Worm (Caenorhabditis elegans): ENCODE results near the gene gkow-1.
"Not testable (repeated sequence)": the region's sequence is repeated elsewhere in the genome, so short reads cannot be mapped to it uniquely, and the experiment has no call there.

gkow-1 gene

DNA sequence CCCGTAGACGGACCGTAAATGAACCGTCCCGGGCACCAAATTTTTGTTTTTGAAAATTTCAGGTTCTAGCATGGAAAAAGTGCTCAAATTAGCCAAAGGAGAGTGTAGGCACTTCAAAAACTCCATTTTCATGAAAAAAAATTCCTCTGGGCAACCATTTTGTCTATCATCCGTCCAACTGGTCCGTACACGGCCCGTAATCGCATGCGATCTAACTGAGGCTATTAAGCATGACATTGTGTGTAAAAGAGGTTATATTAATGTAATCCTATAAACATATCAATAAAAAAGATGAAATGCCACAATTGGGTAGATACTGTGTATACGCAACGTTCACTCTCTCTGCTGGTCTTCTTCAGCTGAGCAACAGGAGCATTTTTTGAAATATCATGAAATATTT, 35.3 kb upstream of the gkow-1 start, which contains the start of gene R09E10.1:
Gene R09E10.1, minus strand, starts transcription at position 101 of the 400 bp plus-strand sequence.
- not testable (repeated sequence) for TF ChIP-seq unc-120 (tag; optimal IDR thresholded peaks at IDR 0.05; ENCODE audit: poor library complexity, severe bottlenecking); lin-13 (tag; optimal IDR thresholded peaks at IDR 0.05); ham-2 (GFP tag; optimal IDR thresholded peaks at IDR 0.05)

DNA sequence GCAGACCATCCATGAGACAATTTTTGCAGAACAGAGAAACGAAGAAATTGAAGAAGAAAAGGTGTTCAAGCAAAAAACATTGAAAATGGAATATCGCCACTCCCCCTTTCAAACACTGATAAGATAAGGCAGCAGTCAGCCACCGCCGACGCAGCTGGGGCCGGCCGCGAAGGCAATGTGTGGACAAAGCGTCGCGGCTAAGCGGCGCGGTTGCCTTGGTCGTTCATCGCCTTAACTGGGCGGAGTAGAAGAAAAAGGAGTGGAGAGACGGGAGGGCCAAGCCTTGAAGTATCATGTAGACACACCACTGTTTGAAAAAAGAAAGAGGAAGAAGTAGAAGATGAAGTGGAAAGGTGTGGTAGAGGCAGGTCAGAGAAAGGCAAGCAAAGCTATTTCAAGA, 27.0 kb upstream of the gkow-1 start:
- no peak for TF ChIP-seq nhr-237 (tag; optimal IDR thresholded peaks at IDR 0.05)
- TF ChIP-seq flh-1 (GFP tag; optimal IDR thresholded peaks at IDR 0.05), result no peak
- peak; percentile 57 for TF ChIP-seq ham-2 (GFP tag; optimal IDR thresholded peaks at IDR 0.05)

DNA sequence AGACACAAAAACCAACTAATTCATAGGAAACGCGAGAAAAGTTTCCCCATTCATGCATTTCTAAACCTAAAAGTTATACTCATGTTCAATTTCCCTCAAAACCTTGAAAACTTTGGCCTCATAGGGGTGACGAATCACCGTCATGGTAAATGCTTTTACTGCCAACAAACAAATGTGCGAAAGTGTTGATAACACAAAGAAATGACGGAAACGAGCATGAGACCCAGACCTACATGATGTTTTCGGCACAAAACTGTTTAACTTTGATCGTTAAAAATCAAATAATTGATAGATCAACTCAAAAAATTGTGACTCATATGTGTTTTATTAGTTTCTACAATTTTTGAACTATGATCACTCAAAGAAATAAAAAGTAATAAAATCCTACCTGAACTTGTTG, 26.1 kb upstream of the gkow-1 start:
- no peak for TF ChIP-seq ceh-83 (GFP tag; optimal IDR thresholded peaks at IDR 0.05)
- TF ChIP-seq lsy-2 (tag; optimal IDR thresholded peaks at IDR 0.05), result no peak

DNA sequence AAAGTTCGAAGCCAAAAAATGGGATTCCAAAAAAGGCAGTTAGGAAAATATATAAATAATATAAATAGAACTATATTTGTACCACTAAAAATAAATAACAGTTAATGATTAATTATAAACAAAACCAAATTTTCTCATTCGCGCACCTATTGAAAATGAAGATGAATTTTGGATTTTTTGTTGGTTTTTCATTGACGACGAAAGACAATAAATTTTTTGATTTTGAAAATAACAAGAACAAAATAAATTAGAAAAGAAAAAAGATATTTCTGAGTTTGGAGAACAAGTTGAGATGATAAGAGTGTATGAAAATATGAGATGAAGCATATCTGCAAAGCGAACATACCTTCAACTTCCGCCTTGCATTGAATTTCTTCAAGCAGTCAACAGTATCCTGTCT, 20.7 kb upstream of the gkow-1 start:
- TF ChIP-seq flh-1 (GFP tag; optimal IDR thresholded peaks at IDR 0.05) (no peak), bed-3 (GFP tag; optimal IDR thresholded peaks at IDR 0.05) (no peak), nhr-12 (tag; optimal IDR thresholded peaks at IDR 0.05) (no peak), tbx-8 (GFP tag; optimal IDR thresholded peaks at IDR 0.05) (no peak)

DNA sequence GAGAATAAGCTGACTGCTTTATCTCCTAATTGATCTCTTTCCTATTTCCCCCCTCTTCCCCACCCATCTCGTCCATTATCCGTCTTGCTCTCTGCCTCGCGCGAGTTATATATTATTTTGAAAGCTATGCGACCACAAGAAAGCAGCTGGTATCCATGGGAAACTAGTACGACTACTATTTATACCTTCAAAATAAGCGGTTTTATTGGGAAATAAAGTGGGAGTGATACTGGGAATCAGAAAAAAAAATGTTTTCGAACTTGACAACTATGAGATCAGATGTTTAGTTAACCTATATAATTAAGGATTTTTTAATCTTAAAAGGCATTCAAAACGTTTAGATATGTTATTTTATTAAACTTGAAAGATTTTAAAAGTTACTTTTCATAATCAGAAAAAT, 18.2 kb upstream of the gkow-1 start:
- TF ChIP-seq nhr-76 (tag; optimal IDR thresholded peaks at IDR 0.05) (no peak), blmp-1 (tag; optimal IDR thresholded peaks at IDR 0.05) (no peak), lin-32 (GFP tag; optimal IDR thresholded peaks at IDR 0.05) (no peak), hlh-1 (tag; optimal IDR thresholded peaks at IDR 0.05) (no peak), mep-1 (tag; optimal IDR thresholded peaks at IDR 0.05) (no peak), drap-1 (GFP tag; optimal IDR thresholded peaks at IDR 0.05) (no peak), elt-3 (tag; optimal IDR thresholded peaks at IDR 0.05) (no peak), nhr-28 (tag; optimal IDR thresholded peaks at IDR 0.05) (no peak), ceh-43 (GFP tag; optimal IDR thresholded peaks at IDR 0.05) (no peak), lin-13 (tag; optimal IDR thresholded peaks at IDR 0.05) (no peak), unc-120 (tag; optimal IDR thresholded peaks at IDR 0.05; ENCODE audit: poor library complexity, severe bottlenecking) (no peak), ces-1 (GFP tag; optimal IDR thresholded peaks at IDR 0.05) (no peak), sptf-1 (tag; optimal IDR thresholded peaks at IDR 0.05) (no peak), ceh-39 (tag; optimal IDR thresholded peaks at IDR 0.05) (no peak), M03D4.4 (tag; optimal IDR thresholded peaks at IDR 0.05) (no peak), cnd-1 (tag; optimal IDR thresholded peaks at IDR 0.05) (no peak)

DNA sequence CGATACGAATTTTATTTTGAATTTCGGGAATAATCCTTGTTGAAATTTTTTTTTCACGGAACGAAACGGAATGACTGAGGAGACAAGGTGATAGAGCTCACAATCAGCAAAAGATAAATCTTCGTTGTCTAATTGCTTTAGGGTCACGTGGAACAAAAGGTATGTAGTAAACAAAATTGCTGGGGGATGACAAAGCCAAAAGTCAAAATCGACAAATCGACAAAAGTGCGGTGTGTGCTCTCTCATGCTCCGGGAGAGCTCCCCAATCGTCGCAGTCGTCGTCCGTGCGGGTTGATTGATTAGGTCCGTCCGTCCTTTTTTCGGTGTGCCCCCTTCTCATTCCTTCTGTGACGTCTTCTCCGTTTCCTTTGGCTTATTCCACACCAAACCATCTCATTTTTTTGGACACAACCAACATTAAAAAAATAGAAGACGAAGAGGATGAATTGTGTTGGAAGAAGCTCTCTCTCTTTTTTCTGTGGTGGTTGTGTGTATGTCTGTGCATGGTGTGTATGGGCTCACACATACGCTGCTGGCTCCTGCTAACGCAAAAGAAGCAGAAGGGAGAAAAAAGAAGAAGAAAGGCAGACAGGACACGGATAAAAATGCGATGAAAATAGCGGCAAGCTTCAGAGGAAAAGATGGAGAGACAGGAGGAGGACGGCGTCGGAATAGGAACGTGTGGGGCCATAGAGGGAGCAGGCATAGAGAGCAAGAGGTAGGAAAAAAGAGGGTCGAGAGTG, 16.2 kb upstream of the gkow-1 start:
- TF ChIP-seq ces-1 (GFP tag; optimal IDR thresholded peaks at IDR 0.05) (peak; percentile 14), ceh-83 (GFP tag; optimal IDR thresholded peaks at IDR 0.05) (no peak), nhr-237 (tag; optimal IDR thresholded peaks at IDR 0.05) (no peak), nhr-12 (tag; optimal IDR thresholded peaks at IDR 0.05) (no peak)

DNA sequence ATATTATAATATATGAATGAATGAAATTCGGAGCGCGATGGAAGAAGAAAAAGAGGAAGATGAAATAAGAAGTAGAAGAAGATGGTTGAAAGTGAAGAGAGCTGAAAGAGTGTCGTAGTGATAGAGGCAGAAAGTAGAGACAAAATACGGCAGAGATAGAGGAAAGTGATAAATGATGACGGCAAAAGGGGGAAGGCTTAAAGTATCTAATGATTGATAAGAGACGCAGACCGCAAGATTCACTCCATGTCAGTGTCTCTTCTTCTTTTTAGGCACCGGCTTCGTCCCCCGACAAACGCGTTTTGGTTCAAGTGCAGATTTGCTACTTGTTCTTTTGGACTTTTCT, 15.6 kb upstream of the gkow-1 start:
- TF ChIP-seq bed-3 (GFP tag; optimal IDR thresholded peaks at IDR 0.05) (no peak), nhr-2 (tag; optimal IDR thresholded peaks at IDR 0.05) (no peak), M03D4.4 (tag; optimal IDR thresholded peaks at IDR 0.05) (no peak), ham-2 (GFP tag; optimal IDR thresholded peaks at IDR 0.05) (peak; percentile 14), unc-120 (tag; optimal IDR thresholded peaks at IDR 0.05; ENCODE audit: poor library complexity, severe bottlenecking) (peak; percentile 55), lsy-2 (tag; optimal IDR thresholded peaks at IDR 0.05) (no peak), pha-4 (tag; optimal IDR thresholded peaks at IDR 0.05) (no peak), snpc-4 (tag; optimal IDR thresholded peaks at IDR 0.05) (no peak), ceh-39 (tag; optimal IDR thresholded peaks at IDR 0.05) (no peak), unc-62 (GFP tag; optimal IDR thresholded peaks at IDR 0.05) (peak; percentile 77), mab-5 (tag; optimal IDR thresholded peaks at IDR 0.05) (no peak), nhr-28 (tag; optimal IDR thresholded peaks at IDR 0.05) (no peak), lin-13 (tag; optimal IDR thresholded peaks at IDR 0.05) (no peak), nhr-76 (tag; optimal IDR thresholded peaks at IDR 0.05) (no peak), nhr-12 (tag; optimal IDR thresholded peaks at IDR 0.05) (no peak), blmp-1 (tag; optimal IDR thresholded peaks at IDR 0.05) (peak; percentile 84), ztf-11 (tag; optimal IDR thresholded peaks at IDR 0.05) (no peak), ces-1 (GFP tag; optimal IDR thresholded peaks at IDR 0.05) (no peak), elt-3 (tag; optimal IDR thresholded peaks at IDR 0.05) (peak; percentile 55), ceh-83 (GFP tag; optimal IDR thresholded peaks at IDR 0.05) (no peak), ceh-43 (GFP tag; optimal IDR thresholded peaks at IDR 0.05) (no peak), drap-1 (GFP tag; optimal IDR thresholded peaks at IDR 0.05) (no peak), mep-1 (tag; optimal IDR thresholded peaks at IDR 0.05) (no peak), tbx-8 (GFP tag; optimal IDR thresholded peaks at IDR 0.05) (no peak), hlh-1 (tag; optimal IDR thresholded peaks at IDR 0.05) (no peak), sptf-1 (tag; optimal IDR thresholded peaks at IDR 0.05) (no peak), sem-2 (GFP tag; optimal IDR thresholded peaks at IDR 0.05) (no peak), unc-39 (tag; optimal IDR thresholded peaks at IDR 0.05) (no peak), cnd-1 (tag; optimal IDR thresholded peaks at IDR 0.05) (no peak), elt-1 (tag; optimal IDR thresholded peaks at IDR 0.05; ENCODE audit: borderline replicate concordance, insufficient read depth) (no peak)

Measured in whole organism, mixed stage, embryonic.